Worm (Caenorhabditis elegans) whole organism, young adult: ENCODE measurements around the gene Y39H10B.3.

Experiments used
- Y95B8A.8 ChIP-seq: fragments of 200-800 bp; sonication (Bioruptor generic); IDR thresholded peaks from 2 replicates; pipeline ENCODE4 v1.3.6; 2022; ENCODE audit warnings: missing genetic modification reagents, missing genetic modification characterization, missing compliant biosample characterization
- dox-1 ChIP-seq: fragments of 200-800 bp; sonication (Bioruptor generic); IDR thresholded peaks from 2 replicates; pipeline ENCODE4 v1.3.6; 2022; ENCODE audit warnings: missing genetic modification reagents, missing genetic modification characterization, missing compliant biosample characterization
- dpl-1 ChIP-seq: fragments of 150-350 bp; optimal IDR thresholded peaks from 2 replicates; lab custom pipeline; 2014; ENCODE audit warnings: missing biosample characterization, missing genetic modification reagents, missing genetic modification characterization
- efl-1 ChIP-seq: fragments of 150-350 bp; optimal IDR thresholded peaks from 2 replicates; lab custom pipeline; 2014; ENCODE audit warnings: missing biosample characterization, missing genetic modification reagents, missing genetic modification characterization
- hmg-20 ChIP-seq: fragments of 200-800 bp; sonication (Bioruptor generic); IDR thresholded peaks from 2 replicates; pipeline ENCODE4 v1.3.6; 2022; ENCODE audit warnings: missing genetic modification reagents, missing genetic modification characterization, missing compliant biosample characterization
- lin-35 ChIP-seq, 3 experiments: fragments of 150-350 bp in 2 of 3; sonication (generic microtip) in 1 of 3; optimal IDR thresholded peaks; 2 replicates each; lab custom pipeline; 2014 to 2018; ENCODE audit warnings: missing biosample characterization in 3 of 3, missing genetic modification characterization in 3 of 3, missing genetic modification reagents in 3 of 3
- madf-8 ChIP-seq: fragments of 200-800 bp; sonication (Bioruptor generic); conservative IDR thresholded peaks from 2 replicates; pipeline ENCODE4 v1.3.6; 2022; ENCODE audit warnings: missing genetic modification reagents, missing genetic modification characterization, missing compliant biosample characterization
- ztf-6 ChIP-seq: fragments of 200-800 bp; sonication (Bioruptor generic); IDR thresholded peaks from 2 replicates; pipeline ENCODE4 v1.3.6; 2022; ENCODE audit warnings: missing genetic modification reagents, missing genetic modification characterization, missing compliant biosample characterization

ce11 chrV:3712955-3713354, 42.4 kb downstream of the Y39H10B.3 start:
- no peak for TF ChIP-seq madf-8 (GFP tag; lab: Robert Waterston, UW)
- TF ChIP-seq ztf-6 (GFP tag; lab: Robert Waterston, UW): no peak
- no peak for TF ChIP-seq hmg-20 (GFP tag; lab: Robert Waterston, UW)
- no peak for TF ChIP-seq dox-1 (GFP tag; lab: Robert Waterston, UW)
- TF ChIP-seq lin-35 (GFP tag; optimal IDR thresholded peaks at IDR 0.05; lab: Kevin White, UChicago): no peak
- TF ChIP-seq efl-1 (GFP tag; lab: Kevin White, UChicago): no peak
- TF ChIP-seq dpl-1 (GFP tag; lab: Kevin White, UChicago): no peak
- no peak for TF ChIP-seq Y95B8A.8 (GFP tag; lab: Robert Waterston, UW)
